Worm (Caenorhabditis elegans) whole organism, L4/young adult: ENCODE results near the gene K07F5.6.
A peak's percentile ranks its signal among the peaks of the same experiment; 100 is the strongest.
"Not testable (repeated sequence)": the region's sequence is repeated elsewhere in the genome, so short reads cannot be mapped to it uniquely, and the experiment has no call there.

Experiments used
- W03F9.2 ChIP-seq: fragments of 150-350 bp; optimal IDR thresholded peaks from 2 replicates; lab custom pipeline; 2014; ENCODE audit warnings: missing biosample characterization, missing genetic modification characterization
- dao-5 ChIP-seq: sonication (generic microtip); optimal IDR thresholded peaks from 2 replicates; lab custom pipeline; 2016; ENCODE audit warnings: missing genotype, missing genetic modification characterization, moderate library complexity, missing compliant biosample characterization
- him-1 ChIP-seq: sonication (generic microtip); optimal IDR thresholded peaks from 2 replicates; lab custom pipeline; 2016; ENCODE audit warnings: missing genotype, missing genetic modification reagents, missing genetic modification characterization, missing compliant biosample characterization

K07F5.6 gene

ce11 chrIV:9843760-9844159 lies 2.7 kb downstream of the K07F5.6 start, which contains the start of gene nspd-2:
TSS of gene nspd-2 (plus strand) at chrIV:9844060.
- no peak for TF ChIP-seq him-1 (tag; lab: Kevin White, UChicago)
- TF ChIP-seq W03F9.2 (tag; lab: Kevin White, UChicago), result no peak
- no peak for TF ChIP-seq dao-5 (tag; lab: Kevin White, UChicago)

ce11 chrIV:9842071-9842470 lies 4.4 kb downstream of the K07F5.6 start, which contains the start of gene K07F5.17:
TSS of gene K07F5.17 (plus strand) at chrIV:9842371.
- TF ChIP-seq him-1 (tag; lab: Kevin White, UChicago) (no peak), W03F9.2 (tag; lab: Kevin White, UChicago) (no peak), dao-5 (tag; lab: Kevin White, UChicago) (no peak)

ce11 chrIV:9840984-9841590 lies 5.4 kb downstream of the K07F5.6 start, which contains the start of the genes kin-24 and msp-56:
TSS of gene kin-24 (minus strand) at chrIV:9841084.
TSS of gene msp-56 (plus strand) at chrIV:9841540.
- no peak for TF ChIP-seq dao-5 (tag; lab: Kevin White, UChicago)
- no peak for TF ChIP-seq W03F9.2 (tag; lab: Kevin White, UChicago)
- no peak for TF ChIP-seq him-1 (tag; lab: Kevin White, UChicago)

ce11 chrIV:9837349-9837748 lies 9.1 kb downstream of the K07F5.6 start, which contains the start of gene msp-10:
TSS of gene msp-10 (plus strand) at chrIV:9837649.
- TF ChIP-seq him-1, W03F9.2, dao-5 (tag; lab: Kevin White, UChicago): not testable (repeated sequence)

ce11 chrIV:9836317-9836716 lies 10.2 kb downstream of the K07F5.6 start, which contains the start of gene msp-81:
TSS of gene msp-81 (minus strand) at chrIV:9836417.
- TF ChIP-seq dao-5 (tag; lab: Kevin White, UChicago) (no peak), W03F9.2 (tag; lab: Kevin White, UChicago) (no peak), him-1 (tag; lab: Kevin White, UChicago) (no peak)

ce11 chrIV:9833337-9833736 lies 13.1 kb downstream of the K07F5.6 start:
- no peak for TF ChIP-seq W03F9.2 (tag; lab: Kevin White, UChicago)
- no peak for TF ChIP-seq dao-5 (tag; lab: Kevin White, UChicago)
- no peak for TF ChIP-seq him-1 (tag; lab: Kevin White, UChicago)

- no peak for TF ChIP-seq dao-5 (tag; lab: Kevin White, UChicago)
- TF ChIP-seq W03F9.2 (tag; lab: Kevin White, UChicago), result no peak
- TF ChIP-seq him-1 (tag; lab: Kevin White, UChicago), result no peak
Measured at ce11 chrIV:9832586-9832985, 13.9 kb downstream of the K07F5.6 start, which contains the start of gene kin-21. TSS of gene kin-21 (plus strand) at chrIV:9832886.

ce11 chrIV:9825196-9825744 lies 21.2 kb downstream of the K07F5.6 start, which contains the start of gene mtr-4:
TSS of gene mtr-4 (plus strand) at chrIV:9825694.
- TF ChIP-seq W03F9.2 (tag; lab: Kevin White, UChicago), result peak; percentile 48
- TF ChIP-seq him-1 (tag; lab: Kevin White, UChicago), result no peak

- TF ChIP-seq dao-5 (tag; lab: Kevin White, UChicago), result no peak
- TF ChIP-seq him-1 (tag; lab: Kevin White, UChicago), result no peak
- TF ChIP-seq W03F9.2 (tag; lab: Kevin White, UChicago), result no peak
Measured at ce11 chrIV:9824480-9824879, 22.0 kb downstream of the K07F5.6 start, which contains the start of gene catp-6. TSS of gene catp-6 (minus strand) at chrIV:9824580.

ce11 chrIV:9822585-9822984 lies 23.9 kb downstream of the K07F5.6 start:
- no peak for TF ChIP-seq W03F9.2 (tag; lab: Kevin White, UChicago)
- no peak for TF ChIP-seq him-1 (tag; lab: Kevin White, UChicago)
- no peak for TF ChIP-seq dao-5 (tag; lab: Kevin White, UChicago)

ce11 chrIV:9821621-9822020 lies 24.9 kb downstream of the K07F5.6 start, which contains the start of gene col-123:
TSS of gene col-123 (plus strand) at chrIV:9821921.
- TF ChIP-seq him-1 (tag; lab: Kevin White, UChicago) (no peak), dao-5 (tag; lab: Kevin White, UChicago) (no peak), W03F9.2 (tag; lab: Kevin White, UChicago) (no peak)

ce11 chrIV:9815432-9815831 lies 31.0 kb downstream of the K07F5.6 start, which contains the start of gene egl-20:
TSS of gene egl-20 (minus strand) at chrIV:9815532.
- TF ChIP-seq dao-5 (tag; lab: Kevin White, UChicago) (no peak), him-1 (tag; lab: Kevin White, UChicago) (no peak), W03F9.2 (tag; lab: Kevin White, UChicago) (no peak)

ce11 chrIV:9811487-9811886 lies 35.0 kb downstream of the K07F5.6 start:
- TF ChIP-seq W03F9.2 (tag; lab: Kevin White, UChicago), result no peak
- TF ChIP-seq dao-5 (tag; lab: Kevin White, UChicago), result no peak
- no peak for TF ChIP-seq him-1 (tag; lab: Kevin White, UChicago)
